Worm (Caenorhabditis elegans) whole organism, L4/young adult: Measurements from ENCODE around the gene Y41D4B.1.

Experiments
- W03F9.2 ChIP-seq: fragments of 150-350 bp; optimal IDR thresholded peaks from 2 replicates; lab custom pipeline; 2014; ENCODE audit warnings: missing biosample characterization, missing genetic modification characterization
- him-1 ChIP-seq: sonication (generic microtip); optimal IDR thresholded peaks from 2 replicates; lab custom pipeline; 2016; ENCODE audit warnings: missing genotype, missing genetic modification reagents, missing genetic modification characterization, missing compliant biosample characterization

- TF ChIP-seq him-1 (tag; lab: Kevin White, UChicago) (no peak), W03F9.2 (no peak)
Observed at ce11 chrIV:1637333-1637732, 35.2 kb upstream of the Y41D4B.1 start.
